Fruit fly (Drosophila melanogaster): Measurements from ENCODE around the gene Ir85a.
A peak's percentile ranks its signal among the peaks of the same experiment; 100 is the strongest.

Ir85a gene

DNA sequence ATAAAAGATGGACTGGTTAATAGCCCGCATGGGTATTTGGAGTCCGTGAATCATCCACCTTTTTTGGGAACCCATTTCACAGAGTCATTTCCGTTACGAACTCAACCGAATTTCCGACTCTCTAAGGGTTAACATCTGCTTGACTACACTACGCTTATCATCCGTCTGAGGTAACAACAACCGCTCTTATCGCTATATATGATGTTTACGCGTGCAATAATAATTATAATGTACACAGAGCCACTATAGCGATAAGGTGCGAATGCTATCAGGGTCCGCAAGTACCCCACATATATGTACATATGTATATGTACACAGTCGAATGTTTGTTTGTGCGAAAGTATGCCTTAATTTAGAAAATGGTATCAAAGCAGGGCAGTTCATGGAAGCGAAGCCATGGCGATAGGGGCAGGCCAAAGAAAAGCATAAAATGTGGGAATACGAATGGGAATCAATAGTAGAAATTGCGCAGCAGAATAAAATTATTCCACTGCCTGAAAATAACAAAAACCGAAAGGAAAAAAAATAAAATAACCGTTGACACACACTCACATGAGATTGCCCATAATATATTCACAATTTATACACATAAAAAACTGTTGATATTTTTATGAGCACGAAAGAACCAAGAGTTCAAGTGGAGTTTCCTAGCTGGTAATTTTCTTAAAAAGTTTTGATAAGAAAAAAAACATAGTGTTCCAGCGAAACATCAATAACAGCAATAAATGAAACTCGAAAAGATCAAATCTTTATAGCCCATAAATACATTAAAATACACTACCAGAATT lies 16.1 kb downstream of the Ir85a start (continued):
- TF ChIP-seq CG10654 (GFP tag; optimal IDR thresholded peaks at IDR 0.05) (peak; percentile 75), zen (tag; optimal IDR thresholded peaks at IDR 0.05) (peak; percentile 32), ttk (GFP tag; IDR thresholded peaks at IDR 0.05) (no peak; the same call in 1 of the 2 replicates), cas (GFP tag; IDR thresholded peaks at IDR 0.05) (no peak), CG13424 (tag; optimal IDR thresholded peaks at IDR 0.05) (peak; percentile 85), Doc3 (GFP tag; IDR thresholded peaks at IDR 0.05; ENCODE audit: partially characterized antibody) (no peak), CTCF (GFP tag; optimal IDR thresholded peaks at IDR 0.05) (peak; percentile 59), CG4617 (GFP tag; optimal IDR thresholded peaks at IDR 0.05; ENCODE audit: borderline replicate concordance) (peak; percentile 29), CG3163 (GFP tag; optimal IDR thresholded peaks at IDR 0.05) (peak; percentile 57), CG16813 (GFP tag; IDR thresholded peaks at IDR 0.05; ENCODE audit: partially characterized antibody) (no peak), shn (GFP tag; optimal IDR thresholded peaks at IDR 0.05) (peak; percentile 23), Xrp1 (GFP tag; IDR thresholded peaks at IDR 0.05) (peak; percentile 88), trh (GFP tag; optimal IDR thresholded peaks at IDR 0.05) (peak; percentile 39), Antp (GFP tag; optimal IDR thresholded peaks at IDR 0.05) (no peak), gcm2 (GFP tag; optimal IDR thresholded peaks at IDR 0.05) (peak; percentile 68), Bteb2 (GFP tag; optimal IDR thresholded peaks at IDR 0.05) (peak; percentile 69), Drgx (GFP tag; IDR thresholded peaks at IDR 0.05) (peak; percentile 76), CG1233 (GFP tag; optimal IDR thresholded peaks at IDR 0.05) (peak; percentile 88), MBD-R2 (GFP tag; IDR thresholded peaks at IDR 0.05) (peak; percentile 47; the same call in 1 of the 2 replicates), CG6683 (GFP tag; optimal IDR thresholded peaks at IDR 0.05) (peak; percentile 73), dmrt99B (tag; optimal IDR thresholded peaks at IDR 0.05) (peak; percentile 56), CG10959 (GFP tag; IDR thresholded peaks at IDR 0.05) (peak; percentile 79), CG17186 (GFP tag; optimal IDR thresholded peaks at IDR 0.05) (peak; percentile 67), bab2 (GFP tag; optimal IDR thresholded peaks at IDR 0.05) (peak; percentile 23), CG3847 (GFP tag; IDR thresholded peaks at IDR 0.05) (no peak), CG8388 (GFP tag; optimal IDR thresholded peaks at IDR 0.05) (peak; percentile 65), CG4707 (GFP tag; optimal IDR thresholded peaks at IDR 0.05) (peak; percentile 95), salm (tag; optimal IDR thresholded peaks at IDR 0.05) (peak; percentile 95), otp (GFP tag; IDR thresholded peaks at IDR 0.05) (peak; percentile 89), lola (GFP tag; optimal IDR thresholded peaks at IDR 0.05) (peak in 1 of 3 experiments; percentile 62), CG8359 (GFP tag; optimal IDR thresholded peaks at IDR 0.05; ENCODE audit: borderline replicate concordance) (peak; percentile 92), sens (GFP tag) (peak; percentile 92), en (GFP tag; optimal IDR thresholded peaks at IDR 0.05) (peak; percentile 64), ci (GFP tag; IDR thresholded peaks at IDR 0.05) (peak; percentile 95), tgo (GFP tag; IDR thresholded peaks at IDR 0.05) (peak; percentile 52; the same call in 2 of the 3 replicates), bbx (GFP tag; IDR thresholded peaks at IDR 0.05; ENCODE audit: partially characterized antibody) (no peak), unc-4 (GFP tag; IDR thresholded peaks at IDR 0.05; ENCODE audit: partially characterized antibody) (no peak), HLH3B (GFP tag; IDR thresholded peaks at IDR 0.05) (peak; percentile 74; the same call in 1 of the 2 replicates), CG13123 (GFP tag; optimal IDR thresholded peaks at IDR 0.05) (peak; percentile 89), CG12942 (GFP tag; optimal IDR thresholded peaks at IDR 0.05) (peak; percentile 75), lilli (GFP tag; optimal IDR thresholded peaks at IDR 0.05) (peak; percentile 45), tll (GFP tag; optimal IDR thresholded peaks at IDR 0.05) (peak in 1 of 2 experiments; percentile 24), hth (optimal IDR thresholded peaks at IDR 0.05) (no peak), CHES-1-like (GFP tag; optimal IDR thresholded peaks at IDR 0.05) (peak; percentile 67), CG3407 (GFP tag; optimal IDR thresholded peaks at IDR 0.05) (peak; percentile 93), twi (tag; optimal IDR thresholded peaks at IDR 0.05) (peak; percentile 80), CG11696 (GFP tag; IDR thresholded peaks at IDR 0.05) (peak; percentile 73), Dip3 (GFP tag; optimal IDR thresholded peaks at IDR 0.05) (peak; percentile 41), CG12104 (GFP tag; optimal IDR thresholded peaks at IDR 0.05) (peak; percentile 89), CG14441 (GFP tag; IDR thresholded peaks at IDR 0.05) (peak; percentile 66)

All from whole organism, embryonic.